Fruit fly (Drosophila melanogaster) whole organism, embryonic: ENCODE data around the gene CG34334.

Experiments used
- Adf1 ChIP-seq: fragments of 200-800 bp; sonication (Bioruptor generic); IDR thresholded peaks from 2 replicates; pipeline ENCODE4 v1.3.6; 2022; ENCODE audit warnings: missing biosample characterization, missing genetic modification characterization
- Atf-2 ChIP-seq: fragments of 200-800 bp; sonication (Bioruptor generic); optimal IDR thresholded peaks from 2 replicates; lab custom pipeline; 2016; ENCODE audit warnings: missing biosample characterization, missing genetic modification characterization
- Atf3 ChIP-seq: fragments of 200-800 bp; sonication (Bioruptor generic); optimal IDR thresholded peaks from 3 replicates; lab custom pipeline; 2016; ENCODE audit warnings: missing biosample characterization, missing genetic modification characterization
- CG11504 ChIP-seq: fragments of 200-800 bp; sonication (Bioruptor generic); optimal IDR thresholded peaks from 3 replicates; lab custom pipeline; 2019; ENCODE audit warnings: missing biosample characterization, mild to moderate bottlenecking, missing genetic modification characterization, moderate library complexity
- CG13296 ChIP-seq: fragments of 200-800 bp; sonication (Bioruptor generic); optimal IDR thresholded peaks from 3 replicates; lab custom pipeline; 2018; ENCODE audit warnings: missing biosample characterization, mild to moderate bottlenecking, missing genetic modification characterization
- CG14014 ChIP-seq: fragments of 200-800 bp; sonication (Bioruptor generic); IDR thresholded peaks from 2 replicates; pipeline ENCODE4 v1.3.6; 2022; ENCODE audit warnings: missing biosample characterization, missing genetic modification characterization
- CG15601 ChIP-seq: fragments of 200-800 bp; sonication (Bioruptor generic); optimal IDR thresholded peaks from 3 replicates; lab custom pipeline; 2019; ENCODE audit warnings: missing biosample characterization, mild to moderate bottlenecking, missing genetic modification characterization, moderate library complexity
- CG17359 ChIP-seq: fragments of 200-800 bp; sonication (Bioruptor generic); optimal IDR thresholded peaks from 3 replicates; lab custom pipeline; 2018; ENCODE audit warnings: missing biosample characterization, mild to moderate bottlenecking, missing genetic modification characterization, moderate library complexity
- CG1832 ChIP-seq: fragments of 200-800 bp; sonication (Bioruptor generic); optimal IDR thresholded peaks from 2 replicates; lab custom pipeline; 2017; ENCODE audit warnings: missing biosample characterization, mild to moderate bottlenecking, missing genetic modification characterization, inconsistent platforms
- CG18764 ChIP-seq: fragments of 200-800 bp; sonication (Bioruptor generic); optimal IDR thresholded peaks from 3 replicates; lab custom pipeline; 2016; ENCODE audit warnings: missing biosample characterization, missing genetic modification characterization
- CG2199 ChIP-seq: fragments of 200-800 bp; sonication (Bioruptor generic); IDR thresholded peaks from 3 replicates; pipeline ENCODE4 v1.3.6; 2022; ENCODE audit warnings: missing biosample characterization, missing genetic modification characterization
- CG31388 ChIP-seq: fragments of 200-800 bp; sonication (Bioruptor generic); optimal IDR thresholded peaks from 2 replicates; lab custom pipeline; 2016; ENCODE audit warnings: missing biosample characterization, missing genetic modification characterization
- CG34422 ChIP-seq: fragments of 200-800 bp; sonication (Bioruptor generic); IDR thresholded peaks from 3 replicates; pipeline ENCODE4 v1.3.6; 2022; ENCODE audit warnings: missing biosample characterization, missing genetic modification characterization
- CG4360 ChIP-seq: fragments of 200-800 bp; sonication (Bioruptor generic); IDR thresholded peaks from 2 replicates; pipeline ENCODE4 v1.3.6; 2022; ENCODE audit warnings: missing biosample characterization, missing genetic modification characterization
- CG4730 ChIP-seq: fragments of 200-800 bp; sonication (Bioruptor generic); IDR thresholded peaks from 2 replicates; pipeline ENCODE4 v1.3.6; 2022; ENCODE audit warnings: missing biosample characterization, missing genetic modification characterization
- CG6254 ChIP-seq: fragments of 200-800 bp; sonication (Bioruptor generic); optimal IDR thresholded peaks from 3 replicates; lab custom pipeline; 2017; ENCODE audit warnings: mild to moderate bottlenecking, missing biosample characterization, missing genetic modification reagents, missing genetic modification characterization
- CG7786 ChIP-seq: fragments of 200-800 bp; sonication (Bioruptor generic); optimal IDR thresholded peaks from 2 replicates; lab custom pipeline; 2016; ENCODE audit warnings: missing biosample characterization, missing genetic modification characterization
- CG8765 ChIP-seq: fragments of 200-800 bp; sonication (Bioruptor generic); IDR thresholded peaks from 2 replicates; pipeline ENCODE4 v1.3.6; 2022; ENCODE audit warnings: missing biosample characterization, missing genetic modification characterization
- Fer3 ChIP-seq: fragments of 200-800 bp; sonication (Bioruptor generic); optimal IDR thresholded peaks from 2 replicates; lab custom pipeline; 2018; ENCODE audit warnings: missing biosample characterization, mild to moderate bottlenecking, missing genetic modification characterization, moderate library complexity
- Hr78 ChIP-seq, 2 experiments: fragments of 200-800 bp in 1 of 2; fragments of >200 bp in 1 of 2; sonication (Bioruptor generic) in 1 of 2; optimal IDR thresholded peaks; 2 replicates each; lab custom pipeline; 2017 to 2019; ENCODE audit warnings: missing biosample characterization in 2 of 2, missing genetic modification characterization in 2 of 2, mild to moderate bottlenecking in 1 of 2, moderate library complexity in 1 of 2
- Med ChIP-seq: fragments of 200-800 bp; sonication (Bioruptor generic); peaks from one replicate; lab custom pipeline; 2016; ENCODE audit warnings: missing biosample characterization, missing genetic modification characterization, mild to moderate bottlenecking, inconsistent platforms, moderate library complexity
- NC2α ChIP-seq: fragments of 200-800 bp; sonication (Bioruptor generic); optimal IDR thresholded peaks from 2 replicates; lab custom pipeline; 2016; ENCODE audit warnings: missing biosample characterization, missing genetic modification characterization
- Oli ChIP-seq: fragments of 200-800 bp; sonication (Bioruptor generic); optimal IDR thresholded peaks from 2 replicates; lab custom pipeline; 2018; ENCODE audit warnings: missing biosample characterization, mild to moderate bottlenecking, missing genetic modification characterization, moderate library complexity
- Pdp1 ChIP-seq, 2 experiments: fragments of 200-800 bp; sonication (Bioruptor generic); optimal IDR thresholded peaks; 3 replicates each; lab custom pipeline; 2016; ENCODE audit warnings: missing biosample characterization in 2 of 2, missing genetic modification characterization in 2 of 2, mild to moderate bottlenecking in 1 of 2, moderate library complexity in 1 of 2
- ac ChIP-seq: fragments of 200-800 bp; sonication (Bioruptor generic); optimal IDR thresholded peaks from 3 replicates; lab custom pipeline; 2017; ENCODE audit warnings: missing biosample characterization, mild to moderate bottlenecking, missing genetic modification characterization
- cad ChIP-seq: fragments of >200 bp; optimal IDR thresholded peaks from 2 replicates; lab custom pipeline; 2017; ENCODE audit warnings: missing biosample characterization, missing genetic modification characterization
- corto ChIP-seq: fragments of 200-800 bp; sonication (Bioruptor generic); optimal IDR thresholded peaks from 2 replicates; lab custom pipeline; 2016; ENCODE audit warnings: missing biosample characterization, mild to moderate bottlenecking, missing genetic modification characterization, moderate library complexity
- croc ChIP-seq: fragments of 200-800 bp; sonication (Bioruptor generic); conservative IDR thresholded peaks from 3 replicates; pipeline ENCODE4 v1.3.6; 2022; ENCODE audit warnings: missing biosample characterization, missing genetic modification characterization
- cwo ChIP-seq: fragments of 200-800 bp; sonication (Bioruptor generic); optimal IDR thresholded peaks from 3 replicates; lab custom pipeline; 2017; ENCODE audit warnings: missing biosample characterization, missing genetic modification characterization, mild to moderate bottlenecking, moderate library complexity, missing genetic modification reagents
- dan ChIP-seq: fragments of 200-800 bp; sonication (Bioruptor generic); IDR thresholded peaks from 2 replicates; pipeline ENCODE4 v1.3.6; 2022; ENCODE audit warnings: missing biosample characterization, missing genetic modification characterization
- ewg ChIP-seq: fragments of 200-800 bp; sonication (Bioruptor generic); optimal IDR thresholded peaks from 3 replicates; lab custom pipeline; 2017; ENCODE audit warnings: mild to moderate bottlenecking, missing biosample characterization, missing genetic modification reagents, missing genetic modification characterization
- grn ChIP-seq: fragments of 200-800 bp; sonication (Bioruptor generic); optimal IDR thresholded peaks from 3 replicates; lab custom pipeline; 2017; ENCODE audit warnings: missing biosample characterization, missing genetic modification characterization
- gsb-n ChIP-seq: fragments of 200-800 bp; sonication (Bioruptor generic); optimal IDR thresholded peaks from 3 replicates; lab custom pipeline; 2018; ENCODE audit warnings: missing biosample characterization, mild to moderate bottlenecking, missing genetic modification characterization
- hb ChIP-seq: fragments of 200-800 bp; sonication (Bioruptor generic); IDR thresholded peaks from 3 replicates; pipeline ENCODE4 v1.3.6; 2022; ENCODE audit warnings: missing biosample characterization, missing genetic modification characterization; ENCODE audit not compliant: partially characterized antibody
- ken ChIP-seq: fragments of 200-800 bp; sonication (Bioruptor generic); IDR thresholded peaks from 3 replicates; pipeline ENCODE4 v1.3.6; 2022; ENCODE audit warnings: missing biosample characterization, missing genetic modification characterization
- lilli ChIP-seq: fragments of 200-800 bp; sonication (Bioruptor generic); optimal IDR thresholded peaks from 3 replicates; lab custom pipeline; 2016; ENCODE audit warnings: missing biosample characterization, missing genetic modification characterization
- mam ChIP-seq: fragments of 200-800 bp; sonication (Bioruptor generic); optimal IDR thresholded peaks from 3 replicates; lab custom pipeline; 2016; ENCODE audit warnings: missing biosample characterization, missing genetic modification characterization
- pho ChIP-seq: fragments of 200-800 bp; sonication (Bioruptor generic); optimal IDR thresholded peaks from 2 replicates; lab custom pipeline; 2016; ENCODE audit warnings: missing biosample characterization, missing genetic modification characterization
- pros ChIP-seq: fragments of 200-800 bp; sonication (Bioruptor generic); optimal IDR thresholded peaks from 3 replicates; lab custom pipeline; 2019; ENCODE audit warnings: missing biosample characterization, mild to moderate bottlenecking, missing genetic modification characterization, moderate library complexity
- repo ChIP-seq: fragments of 200-800 bp; sonication (Bioruptor generic); optimal IDR thresholded peaks from 2 replicates; lab custom pipeline; 2016; ENCODE audit warnings: missing biosample characterization, missing genetic modification characterization
- schlank ChIP-seq: fragments of 200-800 bp; sonication (Bioruptor generic); optimal IDR thresholded peaks from 2 replicates; lab custom pipeline; 2018; ENCODE audit warnings: missing biosample characterization, mild to moderate bottlenecking, missing genetic modification characterization
- shn ChIP-seq: fragments of 200-800 bp; sonication (Bioruptor generic); optimal IDR thresholded peaks from 3 replicates; lab custom pipeline; 2016; ENCODE audit warnings: missing biosample characterization, missing genetic modification characterization
- stwl ChIP-seq: fragments of 200-800 bp; sonication (Bioruptor generic); optimal IDR thresholded peaks from 3 replicates; lab custom pipeline; 2018; ENCODE audit warnings: missing biosample characterization, mild to moderate bottlenecking, missing genetic modification characterization, moderate library complexity
- tll ChIP-seq, 2 experiments: fragments of 200-800 bp in 1 of 2; fragments of >200 bp in 1 of 2; sonication (Bioruptor generic) in 1 of 2; optimal IDR thresholded peaks; 2 replicates each; lab custom pipeline; 2017 to 2019; ENCODE audit warnings: missing biosample characterization in 2 of 2, missing genetic modification characterization in 2 of 2, mild to moderate bottlenecking in 1 of 2, moderate library complexity in 1 of 2
- toy ChIP-seq: fragments of 200-800 bp; sonication (Bioruptor generic); IDR thresholded peaks from 2 replicates; pipeline ENCODE4 v1.3.6; 2022; ENCODE audit warnings: missing biosample characterization, missing genetic modification characterization
- ttk ChIP-seq: fragments of 200-800 bp; sonication (Bioruptor generic); IDR thresholded peaks from 2 replicates; pipeline ENCODE4 v2.1.2; 2022; ENCODE audit warnings: missing biosample characterization, missing genetic modification characterization
- zen ChIP-seq: fragments of 200-800 bp; sonication (Bioruptor generic); optimal IDR thresholded peaks from 3 replicates; lab custom pipeline; 2018; ENCODE audit warnings: missing biosample characterization, mild to moderate bottlenecking, missing genetic modification characterization, moderate library complexity

CG34334 gene

DNA sequence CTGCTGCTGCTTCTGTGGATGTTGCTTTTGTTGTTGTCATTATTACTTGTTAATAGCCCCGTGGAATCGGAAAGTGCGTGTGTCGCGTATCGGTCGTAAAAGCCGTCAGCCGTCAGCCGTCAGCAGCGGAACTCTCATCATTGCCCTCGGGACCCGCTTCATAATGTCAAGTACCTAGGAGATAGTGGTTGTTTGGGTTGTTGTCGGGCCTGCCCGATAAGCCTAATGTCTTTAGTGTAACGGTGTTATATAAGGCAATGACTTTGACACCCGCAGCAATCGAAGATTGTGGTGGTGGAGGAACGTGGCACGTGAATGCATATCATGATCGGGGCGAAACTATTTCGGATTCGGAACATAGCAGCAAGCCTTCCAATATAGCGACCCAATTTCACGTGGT lies 42.1 kb upstream of the CG34334 start (continued):
- TF ChIP-seq CG6254 = no peak
- no peak for TF ChIP-seq Adf1 (GFP tag; lab: Robert Waterston, UW)
- no peak for TF ChIP-seq schlank (tag; lab: Kevin White, UChicago)
- TF ChIP-seq grn = peak; percentile 40
- no peak for TF ChIP-seq mam (GFP tag; lab: Kevin White, UChicago)
- TF ChIP-seq Pdp1 (GFP tag; optimal IDR thresholded peaks at IDR 0.05; lab: Kevin White, UChicago) = peak in 1 of 2 experiments; percentile 93
- no peak for TF ChIP-seq CG4730
- TF ChIP-seq ac (GFP tag; lab: Kevin White, UChicago) = no peak
- no peak for TF ChIP-seq corto (GFP tag; lab: Kevin White, UChicago)
- no peak for TF ChIP-seq Atf-2 (GFP tag; lab: Kevin White, UChicago)
- TF ChIP-seq CG13296 = no peak
- TF ChIP-seq dan (GFP tag; lab: Robert Waterston, UW) = no peak
- TF ChIP-seq toy (GFP tag; lab: Robert Waterston, UW) = no peak
- TF ChIP-seq croc (GFP tag; lab: Robert Waterston, UW) = no peak
- TF ChIP-seq cwo (GFP tag; lab: Kevin White, UChicago) = peak; percentile 58
- TF ChIP-seq Atf3 (GFP tag; lab: Kevin White, UChicago) = no peak
- no peak for TF ChIP-seq CG31388 (GFP tag; lab: Kevin White, UChicago)
- TF ChIP-seq zen = peak; percentile 10
- peak; percentile 42; the same call in 1 of the 2 replicates for TF ChIP-seq CG4360 (GFP tag; lab: Robert Waterston, UW)
- no peak for TF ChIP-seq CG34422 (GFP tag; lab: Robert Waterston, UW)
- no peak for TF ChIP-seq CG15601 (tag; lab: Kevin White, UChicago)
- no peak for TF ChIP-seq gsb-n (tag; lab: Kevin White, UChicago)
- no peak for TF ChIP-seq pho (GFP tag; lab: Kevin White, UChicago)
- peak; percentile 1 for TF ChIP-seq Med (GFP tag; lab: Kevin White, UChicago)
- TF ChIP-seq tll (GFP tag; optimal IDR thresholded peaks at IDR 0.05; lab: Kevin White, UChicago) = peak in 1 of 2 experiments; percentile 85
- no peak for TF ChIP-seq Fer3 (tag; lab: Kevin White, UChicago)
- no peak for TF ChIP-seq CG1832 (GFP tag; lab: Kevin White, UChicago)
- TF ChIP-seq pros = peak; percentile 17
- no peak for TF ChIP-seq CG7786 (GFP tag; lab: Kevin White, UChicago)
- no peak for TF ChIP-seq NC2α (GFP tag; lab: Kevin White, UChicago)
- no peak for TF ChIP-seq ttk (GFP tag; lab: Robert Waterston, UW)
- TF ChIP-seq CG11504 (tag; lab: Kevin White, UChicago) = no peak
- no peak for TF ChIP-seq Oli (tag; lab: Kevin White, UChicago)
- no peak for TF ChIP-seq repo (GFP tag; lab: Kevin White, UChicago)
- TF ChIP-seq CG18764 (GFP tag; lab: Kevin White, UChicago) = no peak
- no peak for TF ChIP-seq CG8765 (GFP tag; lab: Robert Waterston, UW)
- TF ChIP-seq hb (GFP tag; lab: Robert Waterston, UW) = no peak
- TF ChIP-seq Hr78 (GFP tag; optimal IDR thresholded peaks at IDR 0.05; lab: Kevin White, UChicago) = peak in 1 of 2 experiments; percentile 76
- no peak for TF ChIP-seq stwl
- no peak for TF ChIP-seq shn (GFP tag; lab: Kevin White, UChicago)
- peak; percentile 25 for TF ChIP-seq cad
- no peak for TF ChIP-seq ken (GFP tag; lab: Robert Waterston, UW)
- no peak for TF ChIP-seq CG17359 (tag; lab: Kevin White, UChicago)
- no peak for TF ChIP-seq CG14014 (GFP tag; lab: Robert Waterston, UW)
- TF ChIP-seq CG2199 (GFP tag; lab: Robert Waterston, UW) = peak; percentile 72; the same call in 1 of the 3 replicates
- no peak for TF ChIP-seq lilli (GFP tag; lab: Kevin White, UChicago)
- no peak for TF ChIP-seq ewg (GFP tag; lab: Kevin White, UChicago)
